Worm (Caenorhabditis elegans) whole organism, early embryonic: ENCODE results near the gene nrx-1.

Experiments used
- B0310.2 ChIP-seq: sonication (generic microtip); optimal IDR thresholded peaks from 2 replicates; lab custom pipeline; 2016; ENCODE audit warnings: mild to moderate bottlenecking, missing genetic modification characterization, missing compliant biosample characterization
- F13C5.2 ChIP-seq: sonication (generic microtip); optimal IDR thresholded peaks from 2 replicates; lab custom pipeline; 2017; ENCODE audit warnings: mild to moderate bottlenecking, missing genetic modification characterization, inconsistent platforms, missing compliant biosample characterization
- aly-1 ChIP-seq: sonication (generic microtip); optimal IDR thresholded peaks from 2 replicates; lab custom pipeline; 2016; ENCODE audit warnings: missing genetic modification characterization, missing compliant biosample characterization
- ama-1 ChIP-seq: fragments of 150-350 bp; optimal IDR thresholded peaks from 2 replicates; lab custom pipeline; 2014
- ceh-13 ChIP-seq: fragments of 200-800 bp; sonication (Bioruptor generic); optimal IDR thresholded peaks from 2 replicates; lab custom pipeline; 2018; ENCODE audit warnings: mild to moderate bottlenecking, missing genetic modification characterization, missing compliant biosample characterization
- ceh-36 ChIP-seq: sonication (generic microtip); optimal IDR thresholded peaks from 2 replicates; lab custom pipeline; 2016; ENCODE audit warnings: missing genetic modification characterization, inconsistent platforms, missing compliant biosample characterization
- ets-7 ChIP-seq: sonication (generic microtip); optimal IDR thresholded peaks from 2 replicates; lab custom pipeline; 2016; ENCODE audit warnings: missing genotype, missing genetic modification characterization, missing compliant biosample characterization
- flt-1 ChIP-seq: fragments of 200-800 bp; sonication (Bioruptor generic); IDR thresholded peaks from 2 replicates; pipeline ENCODE4 v1.3.6; 2022; ENCODE audit warnings: missing genetic modification characterization, missing compliant biosample characterization
- hmbx-1 ChIP-seq: sonication (generic microtip); optimal IDR thresholded peaks from 2 replicates; lab custom pipeline; 2016; ENCODE audit warnings: mild to moderate bottlenecking, missing genetic modification characterization, missing compliant biosample characterization
- hmg-4 ChIP-seq: fragments of 200-800 bp; sonication (Bioruptor generic); optimal IDR thresholded peaks from 2 replicates; lab custom pipeline; 2018; ENCODE audit warnings: mild to moderate bottlenecking, missing genetic modification characterization, missing compliant biosample characterization
- hnd-1 ChIP-seq: sonication (generic microtip); optimal IDR thresholded peaks from 2 replicates; lab custom pipeline; 2016; ENCODE audit warnings: missing genetic modification characterization, missing compliant biosample characterization
- pes-1 ChIP-seq: fragments of 200-800 bp; sonication (Bioruptor generic); IDR thresholded peaks from 2 replicates; pipeline ENCODE4 v1.3.6; 2022; ENCODE audit warnings: missing genetic modification reagents, missing genetic modification characterization, missing compliant biosample characterization
- scrt-1 ChIP-seq: fragments of 200-800 bp; sonication (Bioruptor generic); IDR thresholded peaks from 2 replicates; pipeline ENCODE4 v1.3.6; 2022; ENCODE audit warnings: missing genetic modification characterization, missing compliant biosample characterization
- sea-1 ChIP-seq: fragments of 200-800 bp; sonication (Bioruptor generic); conservative IDR thresholded peaks from 2 replicates; pipeline ENCODE4 v1.3.6; 2022; ENCODE audit warnings: missing genetic modification characterization, missing compliant biosample characterization
- tbx-11 ChIP-seq: fragments of 200-800 bp; sonication (Bioruptor generic); IDR thresholded peaks from 2 replicates; pipeline ENCODE4 v1.3.6; 2022; ENCODE audit warnings: missing genetic modification characterization, missing compliant biosample characterization
- tbx-37 ChIP-seq: fragments of 200-800 bp; sonication (Bioruptor generic); conservative IDR thresholded peaks from 2 replicates; pipeline ENCODE4 v1.3.6; 2022; ENCODE audit warnings: missing genetic modification reagents, missing genetic modification characterization, missing compliant biosample characterization
- tra-4 ChIP-seq: sonication (generic microtip); optimal IDR thresholded peaks from 2 replicates; lab custom pipeline; 2017; ENCODE audit warnings: missing genetic modification characterization, missing compliant biosample characterization

The nrx-1 gene

ce11 chrV:10807862-10808327 is 16.9 kb upstream of the nrx-1 start, which contains the start of gene plrg-1:
plrg-1 (minus strand) TSS chrV:10807912.
- TF ChIP-seq flt-1 (GFP tag; lab: Robert Waterston, UW), result peak; percentile 77
- peak; percentile 80 for TF ChIP-seq tbx-11 (GFP tag; lab: Robert Waterston, UW)
- TF ChIP-seq ceh-13 (GFP tag; lab: Kevin White, UChicago), result peak; percentile 64
- TF ChIP-seq hnd-1 (tag; lab: Kevin White, UChicago), result peak; percentile 61
- TF ChIP-seq hmg-4 (GFP tag; lab: Kevin White, UChicago), result peak; percentile 88
- TF ChIP-seq tbx-37 (GFP tag; lab: Robert Waterston, UW), result peak; percentile 88
- TF ChIP-seq scrt-1 (GFP tag; lab: Robert Waterston, UW), result peak; percentile 89
- TF ChIP-seq ama-1 (lab: Kevin White, UChicago), result no peak
- TF ChIP-seq hmbx-1 (tag; lab: Kevin White, UChicago), result peak; percentile 41
- peak; percentile 89 for TF ChIP-seq sea-1 (GFP tag; lab: Robert Waterston, UW)
- TF ChIP-seq B0310.2 (tag; lab: Kevin White, UChicago), result peak; percentile 64
- TF ChIP-seq pes-1, result no peak; the same call in 1 of the 2 replicates
- peak; percentile 72 for TF ChIP-seq aly-1
- peak; percentile 32 for TF ChIP-seq tra-4
- TF ChIP-seq F13C5.2 (tag; lab: Kevin White, UChicago), result peak; percentile 94
- peak; percentile 88 for TF ChIP-seq ceh-36
- TF ChIP-seq ets-7 (tag; lab: Kevin White, UChicago), result peak; percentile 78

DNA sequence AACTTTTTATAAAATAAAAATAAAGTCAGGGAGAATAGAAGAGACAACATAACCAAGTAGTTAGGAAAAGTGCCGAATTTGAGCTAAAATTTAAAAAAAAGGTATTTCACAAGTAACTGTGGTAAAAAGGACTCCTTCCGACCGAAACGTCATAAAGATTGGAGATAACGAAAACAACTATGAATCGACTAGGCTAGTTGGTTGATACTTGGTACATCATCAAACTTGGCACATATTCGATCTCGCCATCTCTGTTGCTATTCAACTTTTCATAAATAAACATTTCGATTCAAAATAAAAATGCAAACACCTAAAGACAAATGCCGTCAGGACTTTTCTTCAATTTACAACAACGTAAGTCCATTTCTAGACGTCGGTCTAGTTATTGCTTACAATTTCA is 13.0 kb upstream of the nrx-1 start, which contains the start of gene C29A12.22:
C29A12.22 (plus strand) TSS at position 301 of the 400 bp plus-strand sequence.
- no peak for TF ChIP-seq hmbx-1 (tag; lab: Kevin White, UChicago)
- TF ChIP-seq ama-1 (lab: Kevin White, UChicago), result no peak
- no peak for TF ChIP-seq tbx-11 (GFP tag; lab: Robert Waterston, UW)
- TF ChIP-seq tra-4, result no peak
- TF ChIP-seq ets-7 (tag; lab: Kevin White, UChicago), result no peak
- TF ChIP-seq aly-1, result no peak
- TF ChIP-seq ceh-13 (GFP tag; lab: Kevin White, UChicago), result no peak
- TF ChIP-seq tbx-37 (GFP tag; lab: Robert Waterston, UW), result no peak
- TF ChIP-seq sea-1 (GFP tag; lab: Robert Waterston, UW), result no peak
- no peak for TF ChIP-seq hnd-1 (tag; lab: Kevin White, UChicago)
- no peak for TF ChIP-seq flt-1 (GFP tag; lab: Robert Waterston, UW)
- TF ChIP-seq ceh-36, result no peak
- TF ChIP-seq scrt-1 (GFP tag; lab: Robert Waterston, UW), result no peak
- no peak for TF ChIP-seq pes-1

DNA sequence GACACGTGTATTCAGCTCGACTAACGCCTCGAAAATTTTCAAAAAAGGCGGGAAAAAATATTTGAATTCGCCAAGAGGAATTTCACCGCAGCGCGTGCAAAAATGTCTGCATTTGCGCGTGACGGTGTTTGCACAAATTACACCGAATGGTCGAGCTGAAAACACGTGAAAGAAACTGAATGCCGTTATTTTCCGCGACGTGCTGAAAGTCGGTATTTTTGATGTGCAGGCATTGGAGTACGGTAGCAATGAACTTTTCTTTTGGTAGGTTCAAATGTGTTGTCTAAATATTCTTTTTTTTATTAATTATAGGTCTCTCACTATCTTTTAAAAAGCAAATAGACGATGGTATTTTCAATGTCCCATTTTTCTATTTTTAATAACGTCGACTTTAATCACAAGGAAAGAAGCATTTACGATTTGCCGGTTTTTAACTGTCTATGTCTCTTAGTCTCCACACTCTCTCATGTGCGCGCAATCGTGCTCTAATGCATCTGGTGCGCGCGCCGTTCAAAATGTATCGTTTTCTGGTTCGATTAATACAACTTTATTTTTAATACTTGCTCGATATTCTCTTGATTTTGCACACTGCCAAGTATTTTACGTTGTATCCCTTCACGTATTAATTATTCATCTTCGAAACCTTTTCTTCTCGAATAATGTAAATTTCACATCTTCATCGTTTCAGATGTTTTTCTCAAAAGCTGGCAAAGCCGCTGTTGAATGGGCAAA is 11.2 kb upstream of the nrx-1 start, which contains the start of the genes C29A12.1 and lig-1:
C29A12.1 (minus strand) TSS at position 63 of the 732 bp plus-strand sequence.
lig-1 (plus strand) TSS at position 682 of the 732 bp plus-strand sequence.
- TF ChIP-seq F13C5.2 (tag; lab: Kevin White, UChicago) (no peak), hnd-1 (tag; lab: Kevin White, UChicago) (no peak), aly-1 (no peak), hmbx-1 (tag; lab: Kevin White, UChicago) (no peak), flt-1 (GFP tag; lab: Robert Waterston, UW) (no peak), pes-1 (no peak), tbx-37 (GFP tag; lab: Robert Waterston, UW) (no peak), ets-7 (tag; lab: Kevin White, UChicago) (no peak), tbx-11 (GFP tag; lab: Robert Waterston, UW) (no peak)

DNA sequence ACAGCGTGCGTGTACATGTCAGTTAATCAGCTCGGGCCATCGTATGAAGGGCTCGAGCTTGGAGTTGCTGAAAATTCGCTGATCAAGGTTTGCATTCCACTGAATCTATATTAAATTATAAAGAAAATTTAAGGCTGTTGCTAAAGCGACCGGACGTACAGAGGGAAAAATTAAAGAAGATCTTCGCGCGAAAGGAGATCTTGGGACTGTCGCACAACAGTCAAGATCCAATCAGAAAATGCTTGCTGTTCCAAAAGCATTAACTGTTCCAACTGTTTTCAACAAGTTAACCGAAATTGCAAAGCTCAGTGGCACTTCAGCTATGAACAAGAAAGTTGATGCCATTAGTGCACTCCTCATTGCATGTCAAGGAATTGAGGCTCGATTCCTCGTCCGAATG is 10.5 kb upstream of the nrx-1 start:
- TF ChIP-seq hmbx-1 (tag; lab: Kevin White, UChicago) (no peak), pes-1 (no peak), ets-7 (tag; lab: Kevin White, UChicago) (no peak), aly-1 (no peak), F13C5.2 (tag; lab: Kevin White, UChicago) (no peak), hnd-1 (tag; lab: Kevin White, UChicago) (no peak), B0310.2 (tag; lab: Kevin White, UChicago) (no peak), sea-1 (GFP tag; lab: Robert Waterston, UW) (no peak), ceh-36 (no peak)

DNA sequence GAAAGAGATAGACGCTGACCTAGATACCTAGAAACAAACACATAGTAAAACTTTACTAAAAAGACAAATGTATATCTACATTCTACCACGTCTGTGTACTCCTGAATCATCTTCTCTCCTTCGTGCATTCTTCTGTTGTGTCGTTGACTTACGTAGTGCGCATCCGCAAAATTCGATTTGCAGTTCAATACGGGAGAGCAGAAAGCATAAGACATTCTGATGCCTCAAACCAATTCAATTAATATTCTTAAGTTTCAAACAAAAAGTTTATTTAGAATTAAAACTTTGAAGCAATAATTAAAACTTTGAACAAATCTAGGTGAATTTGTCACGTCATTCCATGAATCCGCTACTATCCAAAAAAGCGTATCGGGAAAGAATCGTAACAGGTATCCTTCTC is 8.0 kb upstream of the nrx-1 start:
- TF ChIP-seq ceh-13 (GFP tag; lab: Kevin White, UChicago) (no peak), hmg-4 (GFP tag; lab: Kevin White, UChicago) (no peak), ets-7 (tag; lab: Kevin White, UChicago) (no peak), ceh-36 (no peak), F13C5.2 (tag; lab: Kevin White, UChicago) (no peak), sea-1 (GFP tag; lab: Robert Waterston, UW) (no peak), scrt-1 (GFP tag; lab: Robert Waterston, UW) (no peak), flt-1 (GFP tag; lab: Robert Waterston, UW) (no peak), aly-1 (no peak), ama-1 (lab: Kevin White, UChicago) (no peak), B0310.2 (tag; lab: Kevin White, UChicago) (no peak), hmbx-1 (tag; lab: Kevin White, UChicago) (no peak)

DNA sequence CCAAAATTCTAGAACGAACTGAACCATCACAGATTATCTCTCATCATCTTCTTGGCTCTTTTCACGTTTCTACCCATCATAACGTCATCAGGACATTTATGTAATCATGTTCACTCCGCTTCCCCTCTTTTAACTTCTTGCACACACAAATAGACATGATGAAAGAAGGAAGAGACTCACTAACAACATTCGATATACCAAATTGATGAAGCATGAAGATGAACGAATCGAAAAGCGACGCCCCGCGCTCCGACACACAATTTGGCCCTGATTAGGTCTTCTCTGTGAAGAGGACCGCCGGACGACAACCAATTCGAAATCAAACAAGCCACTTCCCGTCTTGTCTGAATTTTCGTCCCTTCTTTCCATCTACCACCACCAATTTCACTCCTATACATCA is 6.3 kb upstream of the nrx-1 start:
- TF ChIP-seq F13C5.2 (tag; lab: Kevin White, UChicago) (no peak), ets-7 (tag; lab: Kevin White, UChicago) (no peak), ceh-13 (GFP tag; lab: Kevin White, UChicago) (no peak), flt-1 (GFP tag; lab: Robert Waterston, UW) (no peak), tra-4 (no peak), scrt-1 (GFP tag; lab: Robert Waterston, UW) (no peak)

- TF ChIP-seq sea-1 (GFP tag; lab: Robert Waterston, UW) (no peak), tbx-37 (GFP tag; lab: Robert Waterston, UW) (no peak), flt-1 (GFP tag; lab: Robert Waterston, UW) (no peak)
These were observed 8.1 kb downstream of the nrx-1 start for ce11 chrV:10832862-10833261.
